Fruit fly (Drosophila melanogaster): ENCODE measurements around the gene Krn.

The Krn gene

dm6 chr3L:17657728-17658379 is 3.8 kb upstream of the Krn start (continued):
- TF ChIP-seq CG7839 (tag; optimal IDR thresholded peaks at IDR 0.05) (peak; percentile 59), CG2875 (GFP tag; optimal IDR thresholded peaks at IDR 0.05) (no peak), Xrp1 (GFP tag; IDR thresholded peaks at IDR 0.05) (0 out of 2 replicates have a peak, but pooled peaks have one; percentile 40), Dbx (GFP tag; IDR thresholded peaks at IDR 0.05) (no peak), nom (GFP tag; optimal IDR thresholded peaks at IDR 0.05) (peak; percentile 71), Trl (optimal IDR thresholded peaks at IDR 0.05) (no peak), Trl (GFP tag; optimal IDR thresholded peaks at IDR 0.05) (no peak), bowl (GFP tag; IDR thresholded peaks at IDR 0.05) (no peak; the same call in 1 of the 2 replicates), Neu2 (GFP tag; optimal IDR thresholded peaks at IDR 0.05; ENCODE audit: borderline replicate concordance) (no peak), Hmx (GFP tag; optimal IDR thresholded peaks at IDR 0.05) (no peak), sna (GFP tag; IDR thresholded peaks at IDR 0.05; ENCODE audit: partially characterized antibody) (no peak), stwl (tag; optimal IDR thresholded peaks at IDR 0.05) (no peak), Ptx1 (GFP tag; IDR thresholded peaks at IDR 0.05) (0 out of 2 replicates have a peak, but pooled peaks have one; percentile 18), vvl (GFP tag; IDR thresholded peaks at IDR 0.05) (no peak), Optix (GFP tag; IDR thresholded peaks at IDR 0.05) (no peak), Ets65A (GFP tag) (peak; percentile 89), Antp (GFP tag; optimal IDR thresholded peaks at IDR 0.05) (peak; percentile 4), grau (tag; optimal IDR thresholded peaks at IDR 0.05) (peak; percentile 43), gsb (GFP tag; IDR thresholded peaks at IDR 0.05) (no peak), CG7357 (GFP tag; IDR thresholded peaks at IDR 0.05) (no peak), Ssrp (tag; optimal IDR thresholded peaks at IDR 0.05) (peak; percentile 44), Pdp1 (GFP tag; optimal IDR thresholded peaks at IDR 0.05) (peak; percentile 3 to 35), CG1233 (GFP tag; optimal IDR thresholded peaks at IDR 0.05) (no peak), CG4424 (GFP tag; optimal IDR thresholded peaks at IDR 0.05) (no peak), disco-r (GFP tag; optimal IDR thresholded peaks at IDR 0.05) (no peak), hb (GFP tag; IDR thresholded peaks at IDR 0.05; ENCODE audit: partially characterized antibody) (no peak), chm (GFP tag; IDR thresholded peaks at IDR 0.05) (no peak; the same call in 1 of the 2 replicates), Camta (GFP tag; optimal IDR thresholded peaks at IDR 0.05) (peak; percentile 32), B-H1 (GFP tag; IDR thresholded peaks at IDR 0.05) (no peak), shn (GFP tag; optimal IDR thresholded peaks at IDR 0.05) (no peak), HLH4C (GFP tag; IDR thresholded peaks at IDR 0.05; ENCODE audit: partially characterized antibody) (no peak), CG11247 (GFP tag; IDR thresholded peaks at IDR 0.05) (no peak), tap (tag; optimal IDR thresholded peaks at IDR 0.05) (no peak), CG33557 (GFP tag; optimal IDR thresholded peaks at IDR 0.05) (no peak), CG30403 (GFP tag; optimal IDR thresholded peaks at IDR 0.05) (peak; percentile 3), ac (GFP tag; optimal IDR thresholded peaks at IDR 0.05) (no peak), CG4854 (GFP tag; optimal IDR thresholded peaks at IDR 0.05) (peak; percentile 34), CG2712 (tag; optimal IDR thresholded peaks at IDR 0.05) (peak; percentile 49), CG7556 (GFP tag; optimal IDR thresholded peaks at IDR 0.05) (no peak), Mrtf (GFP tag; IDR thresholded peaks at IDR 0.05) (no peak), CG14050 (GFP tag; IDR thresholded peaks at IDR 0.05) (no peak; the same call in 2 of the 3 replicates), TFAM (GFP tag; optimal IDR thresholded peaks at IDR 0.05) (no peak), pho (GFP tag; optimal IDR thresholded peaks at IDR 0.05) (no peak), lola (GFP tag; optimal IDR thresholded peaks at IDR 0.05) (peak in 1 of 3 experiments; percentile 37), Max (GFP tag; optimal IDR thresholded peaks at IDR 0.05) (peak; percentile 24), D19B (GFP tag; optimal IDR thresholded peaks at IDR 0.05) (peak; percentile 24), Hr78 (GFP tag; optimal IDR thresholded peaks at IDR 0.05) (no peak), CG13894 (tag; optimal IDR thresholded peaks at IDR 0.05) (no peak), HLHmδ (GFP tag; optimal IDR thresholded peaks at IDR 0.05) (no peak), Spps (tag; optimal IDR thresholded peaks at IDR 0.05) (peak; percentile 15)

All from whole organism, embryonic.